Worm (Caenorhabditis elegans) whole organism, L3 larva: ENCODE measurements around the gene T28A11.17.

ENCODE experiments used
- ama-1 ChIP-seq: fragments of 150-350 bp; optimal IDR thresholded peaks from 2 replicates; lab custom pipeline; 2018
- nhr-28 ChIP-seq: fragments of 150-350 bp; optimal IDR thresholded peaks from 2 replicates; lab custom pipeline; 2014; ENCODE audit warnings: missing biosample characterization, missing genetic modification characterization

DNA sequence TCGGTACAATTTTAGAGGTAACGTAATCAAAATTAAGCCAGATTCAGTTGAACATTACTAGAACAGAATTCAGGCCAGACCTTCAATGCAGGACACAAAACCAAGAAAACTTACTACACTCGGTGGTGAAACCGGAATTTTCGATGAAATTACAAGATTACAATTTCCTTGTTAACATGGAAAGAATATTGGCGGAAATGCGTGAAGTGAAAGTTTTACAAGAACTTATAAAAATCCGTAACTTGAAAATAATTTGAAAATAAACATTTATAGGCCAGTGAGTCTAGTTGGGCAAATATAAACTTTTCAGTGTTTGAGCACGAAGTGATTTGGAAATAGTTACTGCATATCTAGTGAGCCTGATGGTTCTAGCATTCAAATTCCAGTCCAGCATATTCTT is 31.2 kb downstream of the T28A11.17 start, which contains the start of gene K08D9.6:
- TF ChIP-seq ama-1 (lab: Kevin White, UChicago) (no peak), nhr-28 (tag; lab: Kevin White, UChicago) (no peak)
